Worm (Caenorhabditis elegans) whole organism, young adult: ENCODE measurements around the gene H04M03.11.

Experiments
- Y79H2A.3 ChIP-seq: fragments of 200-800 bp; sonication (Bioruptor generic); conservative IDR thresholded peaks from 2 replicates; pipeline ENCODE4 v1.3.6; 2022; ENCODE audit warnings: missing genetic modification reagents, missing genetic modification characterization, missing compliant biosample characterization
- ZK185.1 ChIP-seq: sonication (generic microtip); optimal IDR thresholded peaks from 2 replicates; lab custom pipeline; 2016; ENCODE audit warnings: mild to moderate bottlenecking, missing genetic modification characterization, missing compliant biosample characterization; ENCODE audit not compliant: poor library complexity, severe bottlenecking
- ama-1 ChIP-seq, 3 experiments: fragments of 150-350 bp in 1 of 3; sonication (generic microtip) in 2 of 3; optimal IDR thresholded peaks; 2 replicates each; lab custom pipeline; 2014 to 2018; ENCODE audit warnings: missing biosample characterization in 2 of 3, missing genetic modification characterization in 2 of 3, missing genetic modification reagents in 2 of 3
- bed-1 ChIP-seq: fragments of 200-800 bp; sonication (Bioruptor generic); IDR thresholded peaks from 2 replicates; pipeline ENCODE4 v1.3.6; 2022; ENCODE audit warnings: missing genetic modification reagents, missing genetic modification characterization, missing compliant biosample characterization
- ceh-27 ChIP-seq: fragments of 200-800 bp; sonication (Bioruptor generic); optimal IDR thresholded peaks from 2 replicates; lab custom pipeline; 2018; ENCODE audit warnings: mild to moderate bottlenecking, missing genetic modification characterization, moderate library complexity, missing compliant biosample characterization
- egrh-3 ChIP-seq: fragments of 200-800 bp; sonication (Bioruptor generic); IDR thresholded peaks from 2 replicates; pipeline ENCODE4 v1.3.6; 2022; ENCODE audit warnings: missing genetic modification reagents, missing genetic modification characterization, missing compliant biosample characterization
- hlh-26 ChIP-seq: fragments of 200-800 bp; sonication (Bioruptor generic); conservative IDR thresholded peaks from 2 replicates; pipeline ENCODE4 v1.3.6; 2022; ENCODE audit warnings: missing genetic modification reagents, missing genetic modification characterization, missing compliant biosample characterization
- hmg-20 ChIP-seq: fragments of 200-800 bp; sonication (Bioruptor generic); IDR thresholded peaks from 2 replicates; pipeline ENCODE4 v1.3.6; 2022; ENCODE audit warnings: missing genetic modification reagents, missing genetic modification characterization, missing compliant biosample characterization
- lin-35 ChIP-seq, 3 experiments: fragments of 150-350 bp in 2 of 3; sonication (generic microtip) in 1 of 3; optimal IDR thresholded peaks; 2 replicates each; lab custom pipeline; 2014 to 2018; ENCODE audit warnings: missing biosample characterization in 3 of 3, missing genetic modification characterization in 3 of 3, missing genetic modification reagents in 3 of 3
- lir-1 ChIP-seq: fragments of 200-800 bp; sonication (Bioruptor generic); conservative IDR thresholded peaks from 2 replicates; pipeline ENCODE4 v1.3.6; 2022; ENCODE audit warnings: missing genetic modification reagents, missing genetic modification characterization, missing compliant biosample characterization
- pha-4 ChIP-seq: fragments of 150-350 bp; sonication (generic microtip); optimal IDR thresholded peaks from 2 replicates; lab custom pipeline; 2014; ENCODE audit warnings: missing biosample characterization, missing genetic modification reagents, missing genetic modification characterization
- tbp1 ChIP-seq: fragments of 200-800 bp; sonication (Bioruptor generic); optimal IDR thresholded peaks from 2 replicates; lab custom pipeline; 2018; ENCODE audit warnings: mild to moderate bottlenecking, missing genetic modification characterization, missing compliant biosample characterization
- unc-62 ChIP-seq: fragments of 150-350 bp; optimal IDR thresholded peaks from 2 replicates; lab custom pipeline; 2014; ENCODE audit warnings: missing biosample characterization, missing genetic modification reagents, missing genetic modification characterization

- TF ChIP-seq unc-62 (GFP tag; lab: Kevin White, UChicago) (no peak), hmg-20 (GFP tag; lab: Robert Waterston, UW) (no peak), lir-1 (GFP tag; lab: Robert Waterston, UW) (no peak), ama-1 (optimal IDR thresholded peaks at IDR 0.05; lab: Kevin White, UChicago) (no peak), ama-1 (GFP tag; optimal IDR thresholded peaks at IDR 0.05; lab: Kevin White, UChicago) (no peak), pha-4 (tag; lab: Kevin White, UChicago) (no peak), bed-1 (GFP tag; lab: Robert Waterston, UW) (no peak), tbp1 (GFP tag; lab: Kevin White, UChicago) (no peak), ceh-27 (GFP tag; lab: Kevin White, UChicago) (no peak), lin-35 (GFP tag; optimal IDR thresholded peaks at IDR 0.05; lab: Kevin White, UChicago) (no peak), ZK185.1 (no peak), egrh-3 (GFP tag; lab: Robert Waterston, UW) (no peak), Y79H2A.3 (no peak), hlh-26 (no peak)
Observed at ce11 chrIV:5926643-5927042, 42.2 kb upstream of the H04M03.11 start.
